Worm (Caenorhabditis elegans): ENCODE data around the gene jmjd-5.

DNA sequence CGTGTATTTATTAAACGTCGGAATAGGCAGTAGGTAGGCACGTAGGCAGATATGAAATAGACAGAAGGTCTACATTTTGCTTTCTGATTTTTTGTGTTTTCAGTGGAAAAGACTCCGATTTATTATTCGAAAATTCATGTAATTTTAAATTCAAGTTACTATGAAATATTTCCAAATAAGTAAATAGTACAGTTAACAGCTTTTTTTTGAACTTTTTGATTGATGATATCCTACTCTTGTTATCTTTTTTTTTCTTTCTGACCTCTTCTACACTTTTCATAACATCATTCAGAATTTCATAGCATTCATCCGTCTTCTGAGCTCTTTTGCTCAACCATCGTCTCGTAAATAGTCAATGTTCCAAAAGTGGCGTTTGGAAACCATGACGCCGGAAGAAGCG lies 28.7 kb upstream of the jmjd-5 start, which contains the start of gene cdkl-1:
- no peak for TF ChIP-seq F10E7.11 (tag; optimal IDR thresholded peaks at IDR 0.05)
- TF ChIP-seq sptf-2 (GFP tag; optimal IDR thresholded peaks at IDR 0.05), result no peak
- TF ChIP-seq B0261.1 (tag; optimal IDR thresholded peaks at IDR 0.05), result no peak
- TF ChIP-seq ztf-18 (tag; optimal IDR thresholded peaks at IDR 0.05), result no peak
- TF ChIP-seq tlf-1 (GFP tag; optimal IDR thresholded peaks at IDR 0.05), result no peak
- TF ChIP-seq efl-1 (GFP tag; optimal IDR thresholded peaks at IDR 0.05), result no peak
- TF ChIP-seq nhr-27 (tag; optimal IDR thresholded peaks at IDR 0.05), result no peak
- no peak for TF ChIP-seq atf-7 (tag; optimal IDR thresholded peaks at IDR 0.05)
- TF ChIP-seq snpc-4 (GFP tag; optimal IDR thresholded peaks at IDR 0.05), result no peak
- TF ChIP-seq snpc-4 (tag; optimal IDR thresholded peaks at IDR 0.05), result no peak

Data from whole organism, young adult.